Worm (Caenorhabditis elegans): Measurements from ENCODE around the gene amdh-1.

Gene amdh-1

DNA sequence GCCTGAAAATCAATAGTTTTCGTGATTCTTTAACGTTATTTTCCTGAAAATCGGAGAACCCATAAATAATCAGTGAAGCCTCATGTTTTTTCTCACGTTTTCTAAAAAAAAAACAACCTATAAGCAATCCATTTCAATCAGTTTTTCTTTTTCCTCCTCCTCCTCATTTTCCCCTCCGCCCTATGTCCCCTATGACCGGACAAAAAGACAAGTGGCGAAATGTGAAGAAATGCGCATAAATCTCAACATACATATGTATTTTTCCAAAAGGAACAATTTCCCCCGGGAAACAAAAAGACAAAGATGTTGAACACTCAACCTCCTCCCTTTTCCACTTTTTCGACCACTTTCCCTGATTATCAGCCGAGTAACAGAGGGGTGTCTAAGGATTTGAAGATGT is 63.9 kb downstream of the amdh-1 start:
- TF ChIP-seq hmg-11 (tag; optimal IDR thresholded peaks at IDR 0.05), result no peak
- TF ChIP-seq nhr-23 (tag; optimal IDR thresholded peaks at IDR 0.05), result no peak
- no peak for TF ChIP-seq unc-62 (GFP tag; optimal IDR thresholded peaks at IDR 0.05)
- TF ChIP-seq R02D3.7 (tag; optimal IDR thresholded peaks at IDR 0.05), result no peak
- TF ChIP-seq elt-2 (tag; optimal IDR thresholded peaks at IDR 0.05), result no peak
- TF ChIP-seq pha-4 (tag; optimal IDR thresholded peaks at IDR 0.05), result no peak
- TF ChIP-seq unc-39 (tag; optimal IDR thresholded peaks at IDR 0.05), result no peak
- no peak for TF ChIP-seq nhr-11 (tag; optimal IDR thresholded peaks at IDR 0.05)
- TF ChIP-seq mdl-1 (tag; optimal IDR thresholded peaks at IDR 0.05), result no peak
- TF ChIP-seq elt-3 (tag; optimal IDR thresholded peaks at IDR 0.05), result no peak
- no peak for TF ChIP-seq nhr-237 (tag; optimal IDR thresholded peaks at IDR 0.05)
- TF ChIP-seq lsy-12 (tag; optimal IDR thresholded peaks at IDR 0.05), result no peak
- TF ChIP-seq ama-1 (optimal IDR thresholded peaks at IDR 0.05), result no peak
- no peak for TF ChIP-seq egl-27 (tag; optimal IDR thresholded peaks at IDR 0.05)

ce11 chrIII:6316795-6317194 is 65.2 kb downstream of the amdh-1 start:
- TF ChIP-seq ztf-4 (tag; optimal IDR thresholded peaks at IDR 0.05) (no peak), zag-1 (tag; optimal IDR thresholded peaks at IDR 0.05) (no peak), nhr-25 (tag; optimal IDR thresholded peaks at IDR 0.05) (no peak), nfya-1 (tag; optimal IDR thresholded peaks at IDR 0.05; ENCODE audit: insufficient read depth) (no peak), unc-39 (tag; optimal IDR thresholded peaks at IDR 0.05) (no peak), nhr-237 (tag; optimal IDR thresholded peaks at IDR 0.05) (no peak), lin-15B (tag; optimal IDR thresholded peaks at IDR 0.05) (no peak), ceh-16 (tag; optimal IDR thresholded peaks at IDR 0.05) (no peak), R02D3.7 (tag; optimal IDR thresholded peaks at IDR 0.05) (no peak)

DNA sequence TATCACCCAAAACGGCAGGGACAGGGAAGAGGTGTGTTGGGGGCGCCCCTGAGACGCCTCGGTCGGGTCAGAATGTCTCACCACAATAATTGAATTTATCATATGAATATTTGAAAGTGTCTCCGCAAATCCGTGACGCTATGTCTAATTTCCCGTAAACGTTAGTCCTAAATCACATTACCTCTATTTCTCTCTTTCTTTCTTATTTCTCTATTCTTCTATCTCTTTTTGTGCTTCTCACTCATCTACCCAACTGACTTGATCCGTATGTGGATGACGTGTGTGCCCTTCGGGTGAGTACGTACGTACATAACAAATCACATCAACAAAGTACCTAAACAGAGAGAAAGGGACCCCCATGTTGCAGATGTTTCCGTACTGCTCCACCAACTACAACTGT is 65.7 kb downstream of the amdh-1 start:
- TF ChIP-seq nhr-12 (tag; optimal IDR thresholded peaks at IDR 0.05) (no peak), fkh-10 (GFP tag; optimal IDR thresholded peaks at IDR 0.05) (peak; percentile 96)
